Fruit fly (Drosophila melanogaster) whole organism, embryonic: ENCODE measurements around the gene CG9391.
A peak's percentile ranks its signal among the peaks of the same experiment; 100 is the strongest.

ENCODE experiments used
- B-H2 ChIP-seq: fragments of 200-800 bp; sonication (Bioruptor generic); optimal IDR thresholded peaks from 2 replicates; lab custom pipeline; 2018; ENCODE audit warnings: missing biosample characterization, mild to moderate bottlenecking, missing genetic modification characterization
- CG10267 ChIP-seq: fragments of 200-800 bp; sonication (Bioruptor generic); optimal IDR thresholded peaks from 2 replicates; lab custom pipeline; 2018; ENCODE audit warnings: missing biosample characterization, mild to moderate bottlenecking, missing genetic modification characterization, moderate library complexity
- CG10959 ChIP-seq: fragments of 200-800 bp; sonication (Bioruptor generic); IDR thresholded peaks from 2 replicates; pipeline ENCODE4 v1.3.6; 2022; ENCODE audit warnings: missing biosample characterization, missing genetic modification characterization
- CG11247 ChIP-seq: fragments of 200-800 bp; sonication (Bioruptor generic); IDR thresholded peaks from 2 replicates; pipeline ENCODE4 v1.3.6; 2022; ENCODE audit warnings: missing biosample characterization, missing genetic modification characterization
- CG12299 ChIP-seq: fragments of 200-800 bp; sonication (Bioruptor generic); optimal IDR thresholded peaks from 2 replicates; lab custom pipeline; 2018; ENCODE audit warnings: missing biosample characterization, mild to moderate bottlenecking, missing genetic modification characterization
- CG13775 ChIP-seq: fragments of 200-800 bp; sonication (Bioruptor generic); optimal IDR thresholded peaks from 3 replicates; lab custom pipeline; 2017; ENCODE audit warnings: missing biosample characterization, mild to moderate bottlenecking, missing genetic modification characterization
- CG14965 ChIP-seq: fragments of 200-800 bp; sonication (Bioruptor generic); optimal IDR thresholded peaks from 2 replicates; lab custom pipeline; 2016; ENCODE audit warnings: missing biosample characterization, missing genetic modification characterization, borderline replicate concordance
- CG1603 ChIP-seq: fragments of 200-800 bp; sonication (Bioruptor generic); optimal IDR thresholded peaks from 2 replicates; lab custom pipeline; 2019; ENCODE audit warnings: missing biosample characterization, mild to moderate bottlenecking, missing genetic modification characterization, moderate library complexity
- CG1647 ChIP-seq: fragments of 200-800 bp; sonication (Bioruptor generic); optimal IDR thresholded peaks from 3 replicates; lab custom pipeline; 2016; ENCODE audit warnings: missing biosample characterization, missing genetic modification characterization
- CG1792 ChIP-seq: fragments of 200-800 bp; sonication (Bioruptor generic); optimal IDR thresholded peaks from 2 replicates; lab custom pipeline; 2016; ENCODE audit warnings: missing biosample characterization, missing genetic modification characterization
- CG2875 ChIP-seq: fragments of 200-800 bp; sonication (Bioruptor generic); optimal IDR thresholded peaks from 2 replicates; lab custom pipeline; 2017; ENCODE audit warnings: missing biosample characterization, mild to moderate bottlenecking, missing genetic modification characterization, missing genetic modification reagents
- CG30431 ChIP-seq: fragments of 200-800 bp; sonication (Bioruptor generic); optimal IDR thresholded peaks from 2 replicates; lab custom pipeline; 2017; ENCODE audit warnings: missing biosample characterization, missing genetic modification characterization
- CG3065 ChIP-seq: fragments of 200-800 bp; sonication (Bioruptor generic); optimal IDR thresholded peaks from 2 replicates; lab custom pipeline; 2016; ENCODE audit warnings: missing biosample characterization, missing genetic modification characterization
- CG31224 ChIP-seq: fragments of 200-800 bp; sonication (Bioruptor generic); IDR thresholded peaks from 2 replicates; pipeline ENCODE4 v1.3.6; 2022; ENCODE audit warnings: missing biosample characterization, missing genetic modification characterization
- CG31388 ChIP-seq: fragments of 200-800 bp; sonication (Bioruptor generic); optimal IDR thresholded peaks from 2 replicates; lab custom pipeline; 2016; ENCODE audit warnings: missing biosample characterization, missing genetic modification characterization
- CG3838 ChIP-seq: fragments of 200-800 bp; sonication (Bioruptor generic); optimal IDR thresholded peaks from 3 replicates; lab custom pipeline; 2016; ENCODE audit warnings: missing biosample characterization, missing genetic modification characterization
- CG6654 ChIP-seq: fragments of 200-800 bp; sonication (Bioruptor generic); optimal IDR thresholded peaks from 2 replicates; lab custom pipeline; 2017; ENCODE audit warnings: missing biosample characterization, mild to moderate bottlenecking, missing genetic modification characterization
- CG6765 ChIP-seq: fragments of 200-800 bp; sonication (Bioruptor generic); optimal IDR thresholded peaks from 3 replicates; lab custom pipeline; 2017; ENCODE audit warnings: missing biosample characterization, mild to moderate bottlenecking, missing genetic modification characterization
- Hmx ChIP-seq: fragments of 200-800 bp; sonication (Bioruptor generic); optimal IDR thresholded peaks from 2 replicates; lab custom pipeline; 2016; ENCODE audit warnings: missing biosample characterization, missing genetic modification characterization
- Med ChIP-seq: fragments of 200-800 bp; sonication (Bioruptor generic); peaks from one replicate; lab custom pipeline; 2016; ENCODE audit warnings: missing biosample characterization, missing genetic modification characterization, mild to moderate bottlenecking, inconsistent platforms, moderate library complexity
- Mes4 ChIP-seq: fragments of 200-800 bp; sonication (Bioruptor generic); optimal IDR thresholded peaks from 2 replicates; lab custom pipeline; 2016; ENCODE audit warnings: missing biosample characterization, missing genetic modification characterization
- NC2β ChIP-seq: fragments of 200-800 bp; sonication (Bioruptor generic); optimal IDR thresholded peaks from 2 replicates; lab custom pipeline; 2016; ENCODE audit warnings: missing biosample characterization, missing genetic modification characterization
- Nf-YA ChIP-seq: fragments of 200-800 bp; sonication (Bioruptor generic); IDR thresholded peaks from 2 replicates; pipeline ENCODE4 v1.3.6; 2022; ENCODE audit warnings: missing biosample characterization, missing genetic modification characterization
- PHDP ChIP-seq: fragments of 200-800 bp; sonication (Bioruptor generic); optimal IDR thresholded peaks from 3 replicates; lab custom pipeline; 2018; ENCODE audit warnings: missing biosample characterization, mild to moderate bottlenecking, missing genetic modification characterization, moderate library complexity
- Sry-δ ChIP-seq: fragments of 200-800 bp; sonication (Bioruptor generic); optimal IDR thresholded peaks from 2 replicates; lab custom pipeline; 2016; ENCODE audit warnings: missing biosample characterization, missing genetic modification characterization
- TFAM ChIP-seq: fragments of 200-800 bp; sonication (Bioruptor generic); optimal IDR thresholded peaks from 2 replicates; lab custom pipeline; 2017; ENCODE audit warnings: missing biosample characterization, missing genetic modification characterization, inconsistent platforms
- YL-1 ChIP-seq: fragments of 200-800 bp; sonication (Bioruptor generic); optimal IDR thresholded peaks from 3 replicates; lab custom pipeline; 2017; ENCODE audit warnings: missing biosample characterization, mild to moderate bottlenecking, missing genetic modification characterization
- al ChIP-seq: fragments of 200-800 bp; sonication (Bioruptor generic); IDR thresholded peaks from 2 replicates; pipeline ENCODE4 v1.3.6; 2022; ENCODE audit warnings: missing biosample characterization, missing genetic modification characterization
- caup ChIP-seq: fragments of 200-800 bp; sonication (Bioruptor generic); optimal IDR thresholded peaks from 3 replicates; lab custom pipeline; 2017; ENCODE audit warnings: missing biosample characterization, mild to moderate bottlenecking, missing genetic modification characterization, moderate library complexity; ENCODE audit not compliant: severe bottlenecking
- en ChIP-seq: fragments of 200-800 bp; sonication (Bioruptor generic); optimal IDR thresholded peaks from 2 replicates; lab custom pipeline; 2016; ENCODE audit warnings: missing biosample characterization, missing genetic modification characterization
- fd96Cb ChIP-seq: fragments of 200-800 bp; sonication (Bioruptor generic); optimal IDR thresholded peaks from 2 replicates; lab custom pipeline; 2018; ENCODE audit warnings: missing biosample characterization, mild to moderate bottlenecking, missing genetic modification characterization, moderate library complexity
- grau ChIP-seq: fragments of 200-800 bp; optimal IDR thresholded peaks from 3 replicates; lab custom pipeline; 2019; ENCODE audit warnings: missing biosample characterization, mild to moderate bottlenecking, missing genetic modification characterization, moderate library complexity
- grn ChIP-seq: fragments of 200-800 bp; sonication (Bioruptor generic); optimal IDR thresholded peaks from 3 replicates; lab custom pipeline; 2017; ENCODE audit warnings: missing biosample characterization, missing genetic modification characterization
- gsb-n ChIP-seq: fragments of 200-800 bp; sonication (Bioruptor generic); optimal IDR thresholded peaks from 3 replicates; lab custom pipeline; 2018; ENCODE audit warnings: missing biosample characterization, mild to moderate bottlenecking, missing genetic modification characterization
- jumu ChIP-seq: fragments of 200-800 bp; sonication (Bioruptor generic); optimal IDR thresholded peaks from 3 replicates; lab custom pipeline; 2016; ENCODE audit warnings: missing biosample characterization, missing genetic modification characterization
- knrl ChIP-seq: fragments of 200-800 bp; sonication (Bioruptor generic); IDR thresholded peaks from 3 replicates; pipeline ENCODE4 v1.3.6; 2022; ENCODE audit warnings: missing biosample characterization, missing genetic modification characterization; ENCODE audit not compliant: partially characterized antibody
- lmd ChIP-seq: fragments of 200-800 bp; sonication (Bioruptor generic); IDR thresholded peaks from 2 replicates; pipeline ENCODE4 v1.3.6; 2022; ENCODE audit warnings: missing biosample characterization, missing genetic modification characterization
- lola ChIP-seq, 3 experiments: fragments of >200 bp in 2 of 3; fragments of 200-800 bp in 1 of 3; sonication (Bioruptor generic) in 1 of 3; optimal IDR thresholded peaks; 2 replicates each; lab custom pipeline; 2017 to 2019; ENCODE audit warnings: missing biosample characterization in 3 of 3, missing genetic modification characterization in 3 of 3, mild to moderate bottlenecking in 1 of 3, moderate library complexity in 1 of 3
- pb ChIP-seq: fragments of 200-800 bp; sonication (Bioruptor generic); optimal IDR thresholded peaks from 3 replicates; lab custom pipeline; 2016; ENCODE audit warnings: missing biosample characterization, missing genetic modification characterization
- pita ChIP-seq: fragments of 200-800 bp; sonication (Bioruptor generic); optimal IDR thresholded peaks from 2 replicates; lab custom pipeline; 2017; ENCODE audit warnings: missing biosample characterization, mild to moderate bottlenecking, missing genetic modification characterization
- sd ChIP-seq: fragments of 200-800 bp; sonication (Bioruptor generic); optimal IDR thresholded peaks from 3 replicates; lab custom pipeline; 2018; ENCODE audit warnings: missing biosample characterization, mild to moderate bottlenecking, missing genetic modification characterization, moderate library complexity
- slp2 ChIP-seq: fragments of 200-800 bp; sonication (Bioruptor generic); optimal IDR thresholded peaks from 2 replicates; lab custom pipeline; 2016; ENCODE audit warnings: missing biosample characterization, missing genetic modification characterization
- so ChIP-seq: fragments of 200-800 bp; sonication (Bioruptor generic); IDR thresholded peaks from 3 replicates; pipeline ENCODE4 v1.3.6; 2022; ENCODE audit warnings: missing biosample characterization, missing genetic modification characterization
- sr ChIP-seq: fragments of 200-800 bp; sonication (Bioruptor generic); IDR thresholded peaks from 3 replicates; pipeline ENCODE4 v1.3.6; 2022; ENCODE audit warnings: missing biosample characterization, missing genetic modification characterization
- stc ChIP-seq: fragments of 200-800 bp; sonication (Bioruptor generic); IDR thresholded peaks from 2 replicates; pipeline ENCODE4 v1.3.6; 2022; ENCODE audit warnings: missing biosample characterization, missing genetic modification characterization
- tio ChIP-seq: fragments of 200-800 bp; sonication (Bioruptor generic); optimal IDR thresholded peaks from 2 replicates; lab custom pipeline; 2017; ENCODE audit warnings: missing biosample characterization, missing genetic modification characterization, inconsistent platforms
- tna ChIP-seq: fragments of 200-800 bp; sonication (Bioruptor generic); IDR thresholded peaks from 2 replicates; pipeline ENCODE4 v1.3.6; 2022; ENCODE audit warnings: missing biosample characterization, missing genetic modification characterization; ENCODE audit not compliant: partially characterized antibody
- vnd ChIP-seq: fragments of 200-800 bp; sonication (Bioruptor generic); IDR thresholded peaks from 3 replicates; pipeline ENCODE4 v1.3.6; 2022; ENCODE audit warnings: missing biosample characterization, missing genetic modification characterization; ENCODE audit not compliant: partially characterized antibody

The CG9391 gene

dm6 chr3L:21276296-21277257 is 8.4 kb upstream of the CG9391 start (continued):
- peak; percentile 88 for TF ChIP-seq sd (tag; lab: Kevin White, UChicago)
- TF ChIP-seq jumu (GFP tag; lab: Kevin White, UChicago): peak; percentile 42
- TF ChIP-seq sr (GFP tag; lab: Robert Waterston, UW): no peak
- TF ChIP-seq CG31388: peak; percentile 5
- no peak for TF ChIP-seq CG12299 (tag; lab: Kevin White, UChicago)
- no peak for TF ChIP-seq TFAM (GFP tag; lab: Kevin White, UChicago)
- TF ChIP-seq Mes4: no peak
- no peak for TF ChIP-seq CG3065 (GFP tag; lab: Kevin White, UChicago)
- TF ChIP-seq tna (GFP tag; lab: Robert Waterston, UW): no peak
- TF ChIP-seq CG13775 (GFP tag; lab: Kevin White, UChicago): peak; percentile 75
- peak; percentile 94 for TF ChIP-seq grn
- TF ChIP-seq CG6765 (GFP tag; lab: Kevin White, UChicago): no peak
- TF ChIP-seq al: peak; percentile 19; the same call in 1 of the 2 replicates
- peak; percentile 38 for TF ChIP-seq en
- peak; percentile 23 for TF ChIP-seq CG1603 (tag; lab: Kevin White, UChicago)
- TF ChIP-seq vnd (GFP tag; lab: Robert Waterston, UW): no peak
- TF ChIP-seq PHDP (tag; lab: Kevin White, UChicago): peak; percentile 56
- TF ChIP-seq CG11247 (GFP tag; lab: Robert Waterston, UW): no peak
- no peak for TF ChIP-seq caup
- TF ChIP-seq grau (tag; lab: Kevin White, UChicago): peak; percentile 72
- TF ChIP-seq Nf-YA (GFP tag; lab: Robert Waterston, UW): no peak
- 0 out of 2 replicates have a peak, but pooled peaks have one; percentile 14 for TF ChIP-seq stc (GFP tag; lab: Robert Waterston, UW)
- TF ChIP-seq CG1647 (GFP tag; lab: Kevin White, UChicago): no peak
- TF ChIP-seq Hmx (GFP tag; lab: Kevin White, UChicago): peak; percentile 69
- TF ChIP-seq CG14965 (GFP tag; lab: Kevin White, UChicago): no peak
- TF ChIP-seq Med (GFP tag; lab: Kevin White, UChicago): peak; percentile 69
- peak; percentile 4 for TF ChIP-seq YL-1 (GFP tag; lab: Kevin White, UChicago)
- peak; percentile 12 for TF ChIP-seq Sry-δ
- TF ChIP-seq lola (GFP tag; optimal IDR thresholded peaks at IDR 0.05; lab: Kevin White, UChicago): peak in 1 of 3 experiments; percentile 79
- peak; percentile 64 for TF ChIP-seq CG10267
- TF ChIP-seq CG30431: no peak
- peak; percentile 30; the same call in 1 of the 2 replicates for TF ChIP-seq CG31224
- peak; percentile 52 for TF ChIP-seq lmd (GFP tag; lab: Robert Waterston, UW)
- peak; percentile 63 for TF ChIP-seq fd96Cb (tag; lab: Kevin White, UChicago)
- no peak for TF ChIP-seq CG2875 (GFP tag; lab: Kevin White, UChicago)
- TF ChIP-seq tio (GFP tag; lab: Kevin White, UChicago): peak; percentile 63
- no peak; the same call in 1 of the 2 replicates for TF ChIP-seq CG10959 (GFP tag; lab: Robert Waterston, UW)
- no peak for TF ChIP-seq pita
- peak; percentile 8 for TF ChIP-seq pb (GFP tag; lab: Kevin White, UChicago)
- no peak for TF ChIP-seq B-H2 (GFP tag; lab: Kevin White, UChicago)
- peak; percentile 28; the same call in 1 of the 3 replicates for TF ChIP-seq so (GFP tag; lab: Robert Waterston, UW)
- peak; percentile 48 for TF ChIP-seq slp2
- TF ChIP-seq CG6654 (GFP tag; lab: Kevin White, UChicago): peak; percentile 97
- TF ChIP-seq knrl (GFP tag; lab: Robert Waterston, UW): no peak; the same call in 2 of the 3 replicates
- peak; percentile 4 for TF ChIP-seq CG1792 (GFP tag; lab: Kevin White, UChicago)
- peak; percentile 71 for TF ChIP-seq NC2β (GFP tag; lab: Kevin White, UChicago)
- TF ChIP-seq gsb-n: no peak
- TF ChIP-seq CG3838 (GFP tag; lab: Kevin White, UChicago): peak; percentile 44
